Worm (Caenorhabditis elegans): Measurements from ENCODE around the gene C31H1.2.

Gene C31H1.2

DNA sequence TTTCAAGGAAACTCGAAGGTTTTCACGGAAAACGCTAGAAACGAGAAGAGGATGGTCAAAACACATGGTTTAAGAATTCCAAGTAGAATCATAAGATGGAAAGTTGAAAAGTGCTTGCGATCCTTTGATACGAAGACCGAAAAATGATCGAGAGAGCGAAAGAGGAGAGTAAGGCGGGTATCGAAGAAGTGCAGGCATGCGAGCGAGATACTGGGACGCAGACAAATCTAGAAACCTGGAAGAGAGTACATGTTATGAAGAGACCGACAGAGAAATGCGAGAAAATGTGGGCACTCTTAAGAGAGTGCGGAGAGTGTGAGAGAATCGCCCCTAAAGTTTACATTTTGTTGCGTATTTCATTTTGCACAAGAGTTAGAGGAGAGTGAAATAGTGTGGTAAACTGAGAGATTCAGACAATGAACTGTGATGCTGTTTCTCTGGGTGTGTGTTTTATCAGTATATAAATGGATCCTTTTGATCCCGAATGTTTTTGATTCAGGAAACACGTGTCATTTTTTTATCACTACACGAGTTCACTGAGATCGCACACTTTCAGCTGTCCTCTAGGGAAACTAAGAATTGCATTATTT, 37.0 kb upstream of the C31H1.2 start (continued):
- TF ChIP-seq saeg-2 (GFP tag; IDR thresholded peaks at IDR 0.05) (no peak), cey-2 (tag; optimal IDR thresholded peaks at IDR 0.05; ENCODE audit: borderline replicate concordance, insufficient read depth) (no peak), tra-1 (GFP tag; IDR thresholded peaks at IDR 0.05) (no peak), ctbp-1 (GFP tag; IDR thresholded peaks at IDR 0.05) (no peak), snpc-1.2 (GFP tag; IDR thresholded peaks at IDR 0.05) (no peak), egl-27 (tag; optimal IDR thresholded peaks at IDR 0.05) (no peak), spr-3 (GFP tag; optimal IDR thresholded peaks at IDR 0.05) (no peak), spr-1 (tag; optimal IDR thresholded peaks at IDR 0.05) (peak; percentile 30), set-16 (GFP tag; IDR thresholded peaks at IDR 0.05) (no peak), mes-2 (tag; optimal IDR thresholded peaks at IDR 0.05; ENCODE audit: poor library complexity, severe bottlenecking) (peak; percentile 75), nhr-28 (tag; optimal IDR thresholded peaks at IDR 0.05) (peak; percentile 57), nhr-111 (GFP tag; optimal IDR thresholded peaks at IDR 0.05) (no peak), D1046.2 (GFP tag; IDR thresholded peaks at IDR 0.05) (no peak), lin-29 (GFP tag; IDR thresholded peaks at IDR 0.05) (no peak), fkh-10 (GFP tag; optimal IDR thresholded peaks at IDR 0.05) (no peak), zfp-2 (tag; optimal IDR thresholded peaks at IDR 0.05) (no peak), snpc-4 (tag; optimal IDR thresholded peaks at IDR 0.05) (no peak), jun-1 (tag; optimal IDR thresholded peaks at IDR 0.05) (no peak), T20F7.1 (GFP tag; optimal IDR thresholded peaks at IDR 0.05) (peak; percentile 12), T26A8.4 (GFP tag; IDR thresholded peaks at IDR 0.05) (peak; percentile 54), madf-5 (GFP tag; IDR thresholded peaks at IDR 0.05) (no peak), ceh-28 (tag; optimal IDR thresholded peaks at IDR 0.05) (no peak), Y5F2A.4 (GFP tag; optimal IDR thresholded peaks at IDR 0.05) (no peak), ama-1 (optimal IDR thresholded peaks at IDR 0.05) (no peak), nhr-41 (GFP tag; IDR thresholded peaks at IDR 0.05) (no peak), lin-15B (tag; optimal IDR thresholded peaks at IDR 0.05) (no peak), nhr-11 (tag; optimal IDR thresholded peaks at IDR 0.05) (peak; percentile 63), nhr-237 (tag; optimal IDR thresholded peaks at IDR 0.05) (no peak), dmd-8 (GFP tag; IDR thresholded peaks at IDR 0.05) (no peak), lin-13 (GFP tag; optimal IDR thresholded peaks at IDR 0.05) (no peak), daf-16 (GFP tag; optimal IDR thresholded peaks at IDR 0.05) (peak in 1 of 2 experiments; percentile 32), daf-16 (tag; optimal IDR thresholded peaks at IDR 0.05) (peak; percentile 53), aly-2 (tag; optimal IDR thresholded peaks at IDR 0.05) (no peak), attf-4 (tag; optimal IDR thresholded peaks at IDR 0.05) (no peak), duxl-1 (tag; optimal IDR thresholded peaks at IDR 0.05; ENCODE audit: poor library complexity) (no peak), dpl-1 (GFP tag; optimal IDR thresholded peaks at IDR 0.05) (peak; percentile 35), F26F4.8 (GFP tag; conservative IDR thresholded peaks at IDR 0.05) (no peak), madf-9 (GFP tag; conservative IDR thresholded peaks at IDR 0.05) (no peak), zip-2 (tag; optimal IDR thresholded peaks at IDR 0.05) (no peak), nhr-25 (tag; optimal IDR thresholded peaks at IDR 0.05; ENCODE audit: borderline replicate concordance, insufficient read depth) (peak; percentile 47), hlh-30 (tag; optimal IDR thresholded peaks at IDR 0.05; ENCODE audit: insufficient read depth) (peak; percentile 64), lin-1 (GFP tag; IDR thresholded peaks at IDR 0.05) (peak; percentile 45; the same call in 1 of the 2 replicates), ceh-44 (GFP tag; IDR thresholded peaks at IDR 0.05) (no peak), ceh-82 (tag; optimal IDR thresholded peaks at IDR 0.05) (no peak), daf-8 (GFP tag; IDR thresholded peaks at IDR 0.05) (no peak), Y75B8A.6 (GFP tag; IDR thresholded peaks at IDR 0.05) (0 out of 2 replicates have a peak, but pooled peaks have one; percentile 40), fos-1 (tag; optimal IDR thresholded peaks at IDR 0.05) (no peak), F44E2.7 (GFP tag; IDR thresholded peaks at IDR 0.05) (no peak), nhr-10 (tag; optimal IDR thresholded peaks at IDR 0.05) (peak; percentile 26), rbr-2 (tag; optimal IDR thresholded peaks at IDR 0.05) (peak; percentile 40), egl-43 (GFP tag; IDR thresholded peaks at IDR 0.05) (no peak; the same call in 1 of the 2 replicates)
